Worm (Caenorhabditis elegans): Measurements from ENCODE around the gene srv-25.
"Not testable (repeated sequence)": the region's sequence is repeated elsewhere in the genome, so short reads cannot be mapped to it uniquely, and the experiment has no call there.

The srv-25 gene

ce11 chrIV:6259732-6260131 is 43.8 kb downstream of the srv-25 start, which contains the start of gene nlp-16 (continued):
- TF ChIP-seq ZK546.5 (tag; optimal IDR thresholded peaks at IDR 0.05), result no peak

- TF ChIP-seq dmd-8 (GFP tag; IDR thresholded peaks at IDR 0.05) (no peak), fos-1 (tag; optimal IDR thresholded peaks at IDR 0.05) (no peak), unc-62 (GFP tag; optimal IDR thresholded peaks at IDR 0.05 in 1 of 2) (peak in 1 of 2 experiments; percentile 90), unc-62 (tag; optimal IDR thresholded peaks at IDR 0.05) (no peak)
Observed at ce11 chrIV:6258967-6259366, 44.6 kb downstream of the srv-25 start.

- TF ChIP-seq ceh-20 (GFP tag; IDR thresholded peaks at IDR 0.05) (no peak), zfp-2 (tag; optimal IDR thresholded peaks at IDR 0.05) (no peak)
Observed at ce11 chrIV:6254635-6255034, 48.9 kb downstream of the srv-25 start, which contains the start of gene T13A10.64. TSS of gene T13A10.64 (plus strand) at chrIV:6254935.

ce11 chrIV:6253000-6253399 is 50.5 kb downstream of the srv-25 start, which contains the start of gene T13A10.2:
TSS of gene T13A10.2 (plus strand) at chrIV:6253300.
- TF ChIP-seq dmd-8 (GFP tag; IDR thresholded peaks at IDR 0.05); F26F4.8 (GFP tag; conservative IDR thresholded peaks at IDR 0.05); nhr-11 (tag; optimal IDR thresholded peaks at IDR 0.05): not testable (repeated sequence)

Data from whole organism, L4 larva.